Worm (Caenorhabditis elegans) whole organism, L4 larva: Measurements from ENCODE around the gene eif-3.D.

Experiments used
- F10B5.3 ChIP-seq: sonication (generic microtip); optimal IDR thresholded peaks from 2 replicates; lab custom pipeline; 2016; ENCODE audit warnings: mild to moderate bottlenecking, missing genetic modification characterization, missing compliant biosample characterization
- F26F4.8 ChIP-seq: fragments of 200-800 bp; sonication (Bioruptor generic); conservative IDR thresholded peaks from 2 replicates; pipeline ENCODE4 v1.3.6; 2022; ENCODE audit warnings: missing genetic modification characterization, missing compliant biosample characterization
- F37D6.2 ChIP-seq: sonication (generic microtip); optimal IDR thresholded peaks from 2 replicates; lab custom pipeline; 2016; ENCODE audit warnings: mild to moderate bottlenecking, missing genetic modification characterization, missing compliant biosample characterization
- F49E8.2 ChIP-seq: sonication (generic microtip); optimal IDR thresholded peaks from 2 replicates; lab custom pipeline; 2016; ENCODE audit warnings: missing compliant biosample characterization, mild to moderate bottlenecking, missing genetic modification characterization, borderline replicate concordance
- R02D3.7 ChIP-seq: fragments of 150-350 bp; sonication (generic microtip); optimal IDR thresholded peaks from 3 replicates; lab custom pipeline; 2014; ENCODE audit warnings: missing biosample characterization, missing genetic modification characterization
- T20F7.1 ChIP-seq: fragments of 200-800 bp; sonication (Bioruptor generic); optimal IDR thresholded peaks from 2 replicates; lab custom pipeline; 2018; ENCODE audit warnings: mild to moderate bottlenecking, missing genetic modification characterization, missing compliant biosample characterization
- Y5F2A.4 ChIP-seq: fragments of 200-800 bp; sonication (Bioruptor generic); optimal IDR thresholded peaks from 2 replicates; lab custom pipeline; 2018; ENCODE audit warnings: mild to moderate bottlenecking, missing genetic modification characterization, missing compliant biosample characterization
- ZK546.5 ChIP-seq, 2 experiments: sonication (generic microtip); optimal IDR thresholded peaks; 2 replicates each; lab custom pipeline; 2017; ENCODE audit warnings: missing biosample characterization in 2 of 2, missing genetic modification characterization in 2 of 2
- arid-1 ChIP-seq: fragments of 200-800 bp; sonication (Bioruptor generic); conservative IDR thresholded peaks from 2 replicates; pipeline ENCODE4 v1.3.6; 2022; ENCODE audit warnings: missing genetic modification reagents, missing genetic modification characterization, missing compliant biosample characterization
- attf-4 ChIP-seq: sonication (generic microtip); optimal IDR thresholded peaks from 3 replicates; lab custom pipeline; 2017; ENCODE audit warnings: missing biosample characterization, missing genetic modification characterization
- ceh-28 ChIP-seq: fragments of 150-350 bp; optimal IDR thresholded peaks from 2 replicates; lab custom pipeline; 2014; ENCODE audit warnings: missing biosample characterization, missing genetic modification reagents, missing genetic modification characterization
- ceh-62 ChIP-seq: sonication (generic microtip); optimal IDR thresholded peaks from 2 replicates; lab custom pipeline; 2017; ENCODE audit warnings: missing biosample characterization, missing genetic modification characterization
- ceh-82 ChIP-seq: sonication (generic microtip); optimal IDR thresholded peaks from 2 replicates; lab custom pipeline; 2017; ENCODE audit warnings: missing biosample characterization, missing genetic modification characterization
- cey-2 ChIP-seq: sonication (generic microtip); optimal IDR thresholded peaks from 3 replicates; lab custom pipeline; 2017; ENCODE audit warnings: missing genetic modification characterization, mild to moderate bottlenecking, missing compliant biosample characterization, antibody characterized with exemption, borderline replicate concordance; ENCODE audit not compliant: insufficient read depth
- ctbp-1 ChIP-seq: fragments of 200-800 bp; sonication (Bioruptor generic); IDR thresholded peaks from 2 replicates; pipeline ENCODE4 v1.3.6; 2022; ENCODE audit warnings: missing genetic modification reagents, missing genetic modification characterization, missing compliant biosample characterization
- daf-12 ChIP-seq: fragments of 150-350 bp; optimal IDR thresholded peaks from 2 replicates; lab custom pipeline; 2014; ENCODE audit warnings: missing biosample characterization, missing genetic modification reagents, missing genetic modification characterization
- daf-16 ChIP-seq, 3 experiments: sonication (generic microtip); optimal IDR thresholded peaks; 2 replicates each; lab custom pipeline; 2016 to 2017; ENCODE audit warnings: missing genetic modification characterization in 3 of 3, missing genetic modification reagents in 3 of 3, mild to moderate bottlenecking in 2 of 3, missing compliant biosample characterization in 2 of 3, missing biosample characterization in 1 of 3, moderate library complexity in 1 of 3
- dmd-6 ChIP-seq: fragments of 200-800 bp; sonication (Bioruptor generic); IDR thresholded peaks from 2 replicates; pipeline ENCODE4 v1.3.6; 2022; ENCODE audit warnings: missing genetic modification reagents, missing genetic modification characterization, missing compliant biosample characterization
- dmd-8 ChIP-seq: fragments of 200-800 bp; sonication (Bioruptor generic); IDR thresholded peaks from 2 replicates; pipeline ENCODE4 v1.3.6; 2022; ENCODE audit warnings: missing genetic modification characterization, missing compliant biosample characterization
- dpl-1 ChIP-seq: fragments of 150-350 bp; optimal IDR thresholded peaks from 2 replicates; lab custom pipeline; 2014; ENCODE audit warnings: missing biosample characterization, missing genetic modification reagents, missing genetic modification characterization
- fkh-10 ChIP-seq: fragments of 150-350 bp; optimal IDR thresholded peaks from 2 replicates; lab custom pipeline; 2014; ENCODE audit warnings: missing biosample characterization, missing genetic modification reagents, missing genetic modification characterization
- fos-1 ChIP-seq: fragments of 150-350 bp; optimal IDR thresholded peaks from 2 replicates; lab custom pipeline; 2014; ENCODE audit warnings: missing biosample characterization, missing genetic modification characterization
- lin-13 ChIP-seq: fragments of 150-350 bp; optimal IDR thresholded peaks from 2 replicates; lab custom pipeline; 2014; ENCODE audit warnings: missing biosample characterization, missing genetic modification reagents, missing genetic modification characterization
- lin-29 ChIP-seq: fragments of 200-800 bp; sonication (Bioruptor generic); IDR thresholded peaks from 2 replicates; pipeline ENCODE4 v1.3.6; 2022; ENCODE audit warnings: missing genetic modification reagents, missing genetic modification characterization, missing compliant biosample characterization
- lin-39 ChIP-seq: fragments of 150-350 bp; optimal IDR thresholded peaks from 2 replicates; lab custom pipeline; 2014; ENCODE audit warnings: missing biosample characterization, missing genetic modification reagents, missing genetic modification characterization
- mdt-29 ChIP-seq: fragments of 200-800 bp; sonication (Bioruptor generic); IDR thresholded peaks from 2 replicates; pipeline ENCODE4 v1.3.6; 2022; ENCODE audit warnings: missing genetic modification reagents, missing genetic modification characterization, missing compliant biosample characterization
- nhr-10 ChIP-seq: fragments of 150-350 bp; optimal IDR thresholded peaks from 2 replicates; lab custom pipeline; 2014; ENCODE audit warnings: missing biosample characterization, missing genetic modification characterization
- nhr-102 ChIP-seq: sonication (generic microtip); optimal IDR thresholded peaks from 2 replicates; lab custom pipeline; 2016; ENCODE audit warnings: mild to moderate bottlenecking, missing genetic modification characterization, moderate library complexity, missing compliant biosample characterization
- nhr-111 ChIP-seq: fragments of 200-800 bp; sonication (Bioruptor generic); optimal IDR thresholded peaks from 2 replicates; lab custom pipeline; 2018; ENCODE audit warnings: mild to moderate bottlenecking, missing genetic modification characterization, missing compliant biosample characterization
- nhr-41 ChIP-seq: fragments of 200-800 bp; sonication (Bioruptor generic); IDR thresholded peaks from 2 replicates; pipeline ENCODE4 v1.3.6; 2022; ENCODE audit warnings: missing genetic modification reagents, missing genetic modification characterization, missing compliant biosample characterization
- nhr-42 ChIP-seq: fragments of 200-800 bp; sonication (Bioruptor generic); IDR thresholded peaks from 2 replicates; pipeline ENCODE4 v1.3.6; 2022; ENCODE audit warnings: missing genetic modification characterization, missing compliant biosample characterization
- nhr-76 ChIP-seq: fragments of 150-350 bp; optimal IDR thresholded peaks from 2 replicates; lab custom pipeline; 2014; ENCODE audit warnings: missing biosample characterization, missing genetic modification characterization
- pha-4 ChIP-seq, 2 experiments: fragments of 150-350 bp in 1 of 2; fragments of 200-800 bp in 1 of 2; sonication (Bioruptor generic) in 1 of 2; IDR thresholded peaks in 1 of 2; optimal IDR thresholded peaks in 1 of 2; 2 replicates each; pipeline versions ENCODE4 v1.3.6 to Lab custom; 2014 to 2022; ENCODE audit warnings: missing genetic modification characterization in 2 of 2, missing genetic modification reagents in 2 of 2, missing biosample characterization in 1 of 2, missing compliant biosample characterization in 1 of 2
- saeg-2 ChIP-seq: fragments of 200-800 bp; sonication (Bioruptor generic); IDR thresholded peaks from 2 replicates; pipeline ENCODE4 v1.3.6; 2022; ENCODE audit warnings: missing genetic modification reagents, missing genetic modification characterization, missing compliant biosample characterization
- sdz-12 ChIP-seq: fragments of 200-800 bp; sonication (Bioruptor generic); optimal IDR thresholded peaks from 2 replicates; lab custom pipeline; 2018; ENCODE audit warnings: mild to moderate bottlenecking, missing genetic modification characterization, missing compliant biosample characterization
- snpc-4 ChIP-seq: fragments of 150-350 bp; optimal IDR thresholded peaks from 2 replicates; lab custom pipeline; 2014; ENCODE audit warnings: missing biosample characterization, missing genetic modification characterization
- spr-1 ChIP-seq: sonication (generic microtip); optimal IDR thresholded peaks from 2 replicates; lab custom pipeline; 2016; ENCODE audit warnings: mild to moderate bottlenecking, missing genetic modification characterization, missing compliant biosample characterization
- tag-97 ChIP-seq: fragments of 200-800 bp; sonication (Bioruptor generic); IDR thresholded peaks from 2 replicates; pipeline ENCODE4 v1.3.6; 2022; ENCODE audit warnings: missing genetic modification characterization, missing compliant biosample characterization
- unc-130 ChIP-seq: sonication (generic microtip); optimal IDR thresholded peaks from 2 replicates; lab custom pipeline; 2016; ENCODE audit warnings: missing genetic modification reagents, missing genetic modification characterization, missing compliant biosample characterization
- unc-62 ChIP-seq, 3 experiments: fragments of 150-350 bp in 1 of 3; sonication (generic microtip); optimal IDR thresholded peaks in 2 of 3; peaks in 1 of 3; 1 replicate in 1 of 3; 2 replicates in 2 of 3; lab custom pipeline; 2014 to 2017; ENCODE audit warnings: missing biosample characterization in 3 of 3, missing genetic modification characterization in 3 of 3, missing genetic modification reagents in 3 of 3, missing genotype in 1 of 3
- zfp-2 ChIP-seq: sonication (generic microtip); optimal IDR thresholded peaks from 2 replicates; lab custom pipeline; 2016; ENCODE audit warnings: mild to moderate bottlenecking, missing genetic modification characterization, missing compliant biosample characterization
- zip-11 ChIP-seq: fragments of 200-800 bp; sonication (Bioruptor generic); IDR thresholded peaks from 2 replicates; pipeline ENCODE4 v1.3.6; 2022; ENCODE audit warnings: missing genetic modification characterization, missing compliant biosample characterization
- ztf-11 ChIP-seq: fragments of 150-350 bp; optimal IDR thresholded peaks from 2 replicates; lab custom pipeline; 2014; ENCODE audit warnings: missing biosample characterization, missing genetic modification characterization

eif-3.D gene

DNA sequence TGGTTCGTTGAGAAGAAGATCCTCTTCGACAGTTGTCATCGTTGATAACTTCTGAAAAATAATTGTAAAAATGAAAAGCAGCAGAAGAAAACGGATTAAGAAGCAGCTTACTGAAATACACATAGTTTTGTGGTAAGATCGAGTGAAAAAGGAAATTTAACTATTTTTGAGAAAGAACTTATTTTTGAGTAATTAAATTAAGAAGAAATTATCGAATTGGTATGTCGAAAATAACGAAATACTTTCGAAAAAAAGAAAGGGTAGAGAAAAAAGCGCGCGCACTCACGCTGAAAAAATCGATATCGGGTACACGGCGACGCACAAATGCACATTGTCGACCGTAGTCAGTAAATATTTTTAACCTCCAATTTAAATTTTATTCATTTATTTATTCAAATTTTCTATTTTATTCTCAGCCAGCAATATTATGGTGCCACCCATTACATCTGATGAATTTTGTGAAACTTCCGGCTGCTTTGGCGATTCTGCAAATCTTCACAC is 15.2 kb downstream of the eif-3.D start, which contains the start of the genes ZK643.5 and ZK643.2 (continued):
- TF ChIP-seq ztf-11: no peak
- TF ChIP-seq mdt-29 (GFP tag; lab: Robert Waterston, UW): no peak
- no peak for TF ChIP-seq daf-12
- TF ChIP-seq pha-4 (GFP tag; IDR thresholded peaks at IDR 0.05; lab: Robert Waterston, UW): peak; percentile 64; the same call in 1 of the 2 replicates
- TF ChIP-seq pha-4 (tag; optimal IDR thresholded peaks at IDR 0.05; lab: Kevin White, UChicago): peak; percentile 24
- no peak for TF ChIP-seq cey-2 (tag; lab: Kevin White, UChicago)
- TF ChIP-seq nhr-102 (tag; lab: Kevin White, UChicago): no peak
- TF ChIP-seq zip-11 (GFP tag; lab: Robert Waterston, UW): no peak
- TF ChIP-seq zfp-2 (tag; lab: Kevin White, UChicago): no peak
- TF ChIP-seq nhr-42 (GFP tag; lab: Robert Waterston, UW): no peak
- TF ChIP-seq spr-1 (tag; lab: Kevin White, UChicago): no peak
- no peak for TF ChIP-seq R02D3.7 (tag; lab: Kevin White, UChicago)
- TF ChIP-seq F10B5.3 (tag; lab: Kevin White, UChicago): no peak
- no peak for TF ChIP-seq nhr-111
- TF ChIP-seq fkh-10 (GFP tag; lab: Kevin White, UChicago): peak; percentile 2
- TF ChIP-seq ZK546.5 (tag; optimal IDR thresholded peaks at IDR 0.05; lab: Kevin White, UChicago): no peak
- no peak for TF ChIP-seq nhr-76
- no peak for TF ChIP-seq saeg-2 (GFP tag; lab: Robert Waterston, UW)
- TF ChIP-seq attf-4 (tag; lab: Kevin White, UChicago): no peak
- peak; percentile 79 for TF ChIP-seq ceh-28
- TF ChIP-seq daf-16 (GFP tag; optimal IDR thresholded peaks at IDR 0.05; lab: Kevin White, UChicago): no peak
- TF ChIP-seq daf-16 (tag; optimal IDR thresholded peaks at IDR 0.05; lab: Kevin White, UChicago): no peak
- no peak for TF ChIP-seq dmd-8 (GFP tag; lab: Robert Waterston, UW)
- TF ChIP-seq lin-13 (GFP tag; lab: Kevin White, UChicago): no peak
- no peak for TF ChIP-seq unc-62 (GFP tag; optimal IDR thresholded peaks at IDR 0.05 in 1 of 2; lab: Kevin White, UChicago)
- no peak for TF ChIP-seq unc-62 (tag; optimal IDR thresholded peaks at IDR 0.05; lab: Kevin White, UChicago)
- TF ChIP-seq nhr-41 (GFP tag; lab: Robert Waterston, UW): no peak
- no peak for TF ChIP-seq fos-1 (tag; lab: Kevin White, UChicago)
- no peak for TF ChIP-seq nhr-10
- TF ChIP-seq lin-39 (tag; lab: Kevin White, UChicago): no peak
- TF ChIP-seq ceh-62 (tag; lab: Kevin White, UChicago): no peak
- no peak for TF ChIP-seq T20F7.1
- TF ChIP-seq F49E8.2 (tag; lab: Kevin White, UChicago): no peak
- TF ChIP-seq dmd-6 (GFP tag; lab: Robert Waterston, UW): no peak
- TF ChIP-seq arid-1 (GFP tag; lab: Robert Waterston, UW): no peak
- TF ChIP-seq lin-29 (GFP tag; lab: Robert Waterston, UW): no peak
- no peak for TF ChIP-seq sdz-12 (GFP tag; lab: Kevin White, UChicago)
- no peak for TF ChIP-seq tag-97 (GFP tag; lab: Robert Waterston, UW)
- no peak for TF ChIP-seq F26F4.8 (GFP tag; lab: Robert Waterston, UW)
- TF ChIP-seq dpl-1 (GFP tag; lab: Kevin White, UChicago): peak; percentile 80
- TF ChIP-seq snpc-4 (tag; lab: Kevin White, UChicago): no peak
- no peak for TF ChIP-seq unc-130 (GFP tag; lab: Kevin White, UChicago)
- no peak for TF ChIP-seq F37D6.2 (tag; lab: Kevin White, UChicago)
- TF ChIP-seq ceh-82 (tag; lab: Kevin White, UChicago): no peak
- TF ChIP-seq Y5F2A.4 (GFP tag; lab: Kevin White, UChicago): no peak
- TF ChIP-seq ctbp-1 (GFP tag; lab: Robert Waterston, UW): no peak
